Worm (Caenorhabditis elegans): ENCODE data around the gene hpo-25.

ce11 chrII:2415439-2415838 lies 46.4 kb downstream of the hpo-25 start, which contains the start of gene fbxa-4:
- TF ChIP-seq nhr-237 (tag; optimal IDR thresholded peaks at IDR 0.05) (no peak), mab-5 (tag; optimal IDR thresholded peaks at IDR 0.05) (no peak), unc-62 (GFP tag; optimal IDR thresholded peaks at IDR 0.05) (no peak)

Measured in whole organism, L2 larva.